Fruit fly (Drosophila melanogaster) whole organism, embryonic: ENCODE results near the gene Argk1.

Experiments
- Asciz ChIP-seq: fragments of 200-800 bp; sonication (Bioruptor generic); optimal IDR thresholded peaks from 2 replicates; lab custom pipeline; 2017; ENCODE audit warnings: missing biosample characterization, mild to moderate bottlenecking, missing genetic modification characterization, missing genetic modification reagents
- Blimp-1 ChIP-seq: fragments of 200-800 bp; sonication (Bioruptor generic); optimal IDR thresholded peaks from 3 replicates; lab custom pipeline; 2018; ENCODE audit warnings: missing biosample characterization, missing genetic modification characterization, mild to moderate bottlenecking, moderate library complexity, missing genetic modification reagents
- CG1024 ChIP-seq: fragments of 200-800 bp; sonication (Bioruptor generic); IDR thresholded peaks from 2 replicates; pipeline ENCODE4 v1.3.6; 2022; ENCODE audit warnings: missing biosample characterization, missing genetic modification characterization
- CG10959 ChIP-seq: fragments of 200-800 bp; sonication (Bioruptor generic); IDR thresholded peaks from 2 replicates; pipeline ENCODE4 v1.3.6; 2022; ENCODE audit warnings: missing biosample characterization, missing genetic modification characterization
- CG11695 ChIP-seq: fragments of 200-800 bp; sonication (Bioruptor generic); IDR thresholded peaks from 3 replicates; pipeline ENCODE4 v1.3.6; 2022; ENCODE audit warnings: missing biosample characterization, missing genetic modification characterization
- CG16863 ChIP-seq: fragments of 200-800 bp; sonication (Bioruptor generic); optimal IDR thresholded peaks from 3 replicates; lab custom pipeline; 2016; ENCODE audit warnings: missing biosample characterization, missing genetic modification characterization
- CG17385 ChIP-seq: fragments of 200-800 bp; sonication (Bioruptor generic); optimal IDR thresholded peaks from 3 replicates; lab custom pipeline; 2018; ENCODE audit warnings: missing biosample characterization, mild to moderate bottlenecking, missing genetic modification characterization
- CG1832 ChIP-seq: fragments of 200-800 bp; sonication (Bioruptor generic); optimal IDR thresholded peaks from 2 replicates; lab custom pipeline; 2017; ENCODE audit warnings: missing biosample characterization, mild to moderate bottlenecking, missing genetic modification characterization, inconsistent platforms
- CG18599 ChIP-seq: fragments of 200-800 bp; sonication (Bioruptor generic); optimal IDR thresholded peaks from 3 replicates; lab custom pipeline; 2017; ENCODE audit warnings: missing biosample characterization, missing genetic modification characterization, mild to moderate bottlenecking, moderate library complexity, missing genetic modification reagents
- CG2712 ChIP-seq: fragments of 200-800 bp; optimal IDR thresholded peaks from 3 replicates; lab custom pipeline; 2019; ENCODE audit warnings: missing biosample characterization, mild to moderate bottlenecking, missing genetic modification characterization, moderate library complexity
- CG2875 ChIP-seq: fragments of 200-800 bp; sonication (Bioruptor generic); optimal IDR thresholded peaks from 2 replicates; lab custom pipeline; 2017; ENCODE audit warnings: missing biosample characterization, mild to moderate bottlenecking, missing genetic modification characterization, missing genetic modification reagents
- CG2889 ChIP-seq: fragments of 200-800 bp; sonication (Bioruptor generic); IDR thresholded peaks from 3 replicates; pipeline ENCODE4 v1.3.6; 2022; ENCODE audit warnings: missing biosample characterization, missing genetic modification characterization
- CG30431 ChIP-seq: fragments of 200-800 bp; sonication (Bioruptor generic); optimal IDR thresholded peaks from 2 replicates; lab custom pipeline; 2017; ENCODE audit warnings: missing biosample characterization, missing genetic modification characterization
- CG3847 ChIP-seq: fragments of 200-800 bp; sonication (Bioruptor generic); IDR thresholded peaks from 2 replicates; pipeline ENCODE4 v1.3.6; 2022; ENCODE audit warnings: missing biosample characterization, missing genetic modification characterization
- CG42726 ChIP-seq: fragments of 200-800 bp; sonication (Bioruptor generic); IDR thresholded peaks from 2 replicates; pipeline ENCODE4 v1.3.6; 2022; ENCODE audit warnings: missing biosample characterization, missing genetic modification characterization; ENCODE audit not compliant: partially characterized antibody
- CG4282 ChIP-seq: fragments of 200-800 bp; sonication (Bioruptor generic); optimal IDR thresholded peaks from 2 replicates; lab custom pipeline; 2016; ENCODE audit warnings: missing biosample characterization, missing genetic modification characterization
- CG4820 ChIP-seq: fragments of 200-800 bp; sonication (Bioruptor generic); optimal IDR thresholded peaks from 3 replicates; lab custom pipeline; 2016; ENCODE audit warnings: missing biosample characterization, missing genetic modification characterization
- CG5245 ChIP-seq: fragments of 200-800 bp; sonication (Bioruptor generic); optimal IDR thresholded peaks from 3 replicates; lab custom pipeline; 2016; ENCODE audit warnings: missing biosample characterization, missing genetic modification characterization
- CG6254 ChIP-seq: fragments of 200-800 bp; sonication (Bioruptor generic); optimal IDR thresholded peaks from 3 replicates; lab custom pipeline; 2017; ENCODE audit warnings: mild to moderate bottlenecking, missing biosample characterization, missing genetic modification reagents, missing genetic modification characterization
- CG6791 ChIP-seq: fragments of 200-800 bp; sonication (Bioruptor generic); IDR thresholded peaks from 3 replicates; pipeline ENCODE4 v1.3.6; 2022; ENCODE audit warnings: missing biosample characterization, missing genetic modification characterization; ENCODE audit not compliant: partially characterized antibody
- CG7839 ChIP-seq: fragments of 200-800 bp; sonication (Bioruptor generic); optimal IDR thresholded peaks from 3 replicates; lab custom pipeline; 2018; ENCODE audit warnings: missing biosample characterization, mild to moderate bottlenecking, missing genetic modification characterization, moderate library complexity
- CG8924 ChIP-seq: fragments of 200-800 bp; optimal IDR thresholded peaks from 3 replicates; lab custom pipeline; 2019; ENCODE audit warnings: missing biosample characterization, mild to moderate bottlenecking, missing genetic modification characterization, moderate library complexity
- Chrac-16 ChIP-seq: fragments of 200-800 bp; sonication (Bioruptor generic); optimal IDR thresholded peaks from 3 replicates; lab custom pipeline; 2016; ENCODE audit warnings: missing biosample characterization, missing genetic modification characterization
- CkIIα-i1 ChIP-seq: fragments of 200-800 bp; sonication (Bioruptor generic); IDR thresholded peaks from 2 replicates; pipeline ENCODE4 v1.3.6; 2022; ENCODE audit warnings: missing biosample characterization, missing genetic modification characterization
- H15 ChIP-seq: fragments of 200-800 bp; sonication (Bioruptor generic); IDR thresholded peaks from 3 replicates; pipeline ENCODE4 v1.3.6; 2022; ENCODE audit warnings: missing biosample characterization, missing genetic modification characterization
- Hsf ChIP-seq: fragments of 200-800 bp; sonication (Bioruptor generic); optimal IDR thresholded peaks from 3 replicates; lab custom pipeline; 2016; ENCODE audit warnings: missing biosample characterization, missing genetic modification characterization
- Lim3 ChIP-seq: fragments of 200-800 bp; sonication (Bioruptor generic); IDR thresholded peaks from 2 replicates; pipeline ENCODE4 v1.3.6; 2022; ENCODE audit warnings: missing biosample characterization, missing genetic modification characterization
- Med ChIP-seq: fragments of 200-800 bp; sonication (Bioruptor generic); peaks from one replicate; lab custom pipeline; 2016; ENCODE audit warnings: missing biosample characterization, missing genetic modification characterization, mild to moderate bottlenecking, inconsistent platforms, moderate library complexity
- Myb ChIP-seq: fragments of 200-800 bp; sonication (Bioruptor generic); optimal IDR thresholded peaks from 2 replicates; lab custom pipeline; 2016; ENCODE audit warnings: missing biosample characterization, missing genetic modification characterization
- NC2α ChIP-seq: fragments of 200-800 bp; sonication (Bioruptor generic); optimal IDR thresholded peaks from 2 replicates; lab custom pipeline; 2016; ENCODE audit warnings: missing biosample characterization, missing genetic modification characterization
- Oli ChIP-seq: fragments of 200-800 bp; sonication (Bioruptor generic); optimal IDR thresholded peaks from 2 replicates; lab custom pipeline; 2018; ENCODE audit warnings: missing biosample characterization, mild to moderate bottlenecking, missing genetic modification characterization, moderate library complexity
- Pdp1 ChIP-seq, 2 experiments: fragments of 200-800 bp; sonication (Bioruptor generic); optimal IDR thresholded peaks; 3 replicates each; lab custom pipeline; 2016; ENCODE audit warnings: missing biosample characterization in 2 of 2, missing genetic modification characterization in 2 of 2, mild to moderate bottlenecking in 1 of 2, moderate library complexity in 1 of 2
- Ravus ChIP-seq: fragments of 200-800 bp; sonication (Bioruptor generic); IDR thresholded peaks from 2 replicates; pipeline ENCODE4 v1.3.6; 2022; ENCODE audit warnings: missing biosample characterization, missing genetic modification characterization
- Side ChIP-seq: fragments of 200-800 bp; sonication (Bioruptor generic); optimal IDR thresholded peaks from 2 replicates; lab custom pipeline; 2016; ENCODE audit warnings: missing biosample characterization, missing genetic modification characterization
- Spps ChIP-seq: fragments of 200-800 bp; sonication (Bioruptor generic); optimal IDR thresholded peaks from 2 replicates; lab custom pipeline; 2018; ENCODE audit warnings: missing biosample characterization, mild to moderate bottlenecking, missing genetic modification characterization
- TFAM ChIP-seq: fragments of 200-800 bp; sonication (Bioruptor generic); optimal IDR thresholded peaks from 2 replicates; lab custom pipeline; 2017; ENCODE audit warnings: missing biosample characterization, missing genetic modification characterization, inconsistent platforms
- amos ChIP-seq: fragments of 200-800 bp; sonication (Bioruptor generic); IDR thresholded peaks from 2 replicates; pipeline ENCODE4 v1.3.6; 2022; ENCODE audit warnings: missing biosample characterization, missing genetic modification characterization; ENCODE audit not compliant: partially characterized antibody
- ash1 ChIP-seq: fragments of 200-800 bp; sonication (Bioruptor generic); optimal IDR thresholded peaks from 2 replicates; lab custom pipeline; 2018; ENCODE audit warnings: missing biosample characterization, mild to moderate bottlenecking, missing genetic modification characterization
- cas ChIP-seq: fragments of 200-800 bp; sonication (Bioruptor generic); IDR thresholded peaks from 2 replicates; pipeline ENCODE4 v1.3.6; 2022; ENCODE audit warnings: missing biosample characterization, missing genetic modification characterization
- chm ChIP-seq: fragments of 200-800 bp; sonication (Bioruptor generic); IDR thresholded peaks from 2 replicates; pipeline ENCODE4 v1.3.6; 2022; ENCODE audit warnings: missing biosample characterization, missing genetic modification characterization
- ci ChIP-seq: fragments of 200-800 bp; sonication (Bioruptor generic); IDR thresholded peaks from 3 replicates; pipeline ENCODE4 v1.3.6; 2022; ENCODE audit warnings: missing biosample characterization, missing genetic modification characterization
- crp ChIP-seq, 2 experiments: fragments of 200-800 bp; sonication (Bioruptor generic); optimal IDR thresholded peaks; 2 replicates in 1 of 2; 3 replicates in 1 of 2; lab custom pipeline; 2017; ENCODE audit warnings: missing biosample characterization in 2 of 2, missing genetic modification characterization in 2 of 2, mild to moderate bottlenecking in 1 of 2, moderate library complexity in 1 of 2
- gem ChIP-seq: fragments of 200-800 bp; sonication (Bioruptor generic); optimal IDR thresholded peaks from 2 replicates; lab custom pipeline; 2019; ENCODE audit warnings: missing biosample characterization, mild to moderate bottlenecking, missing genetic modification characterization, moderate library complexity
- ind ChIP-seq: fragments of 200-800 bp; sonication (Bioruptor generic); optimal IDR thresholded peaks from 3 replicates; lab custom pipeline; 2016; ENCODE audit warnings: missing biosample characterization, missing genetic modification characterization
- nmo ChIP-seq: fragments of 200-800 bp; sonication (Bioruptor generic); optimal IDR thresholded peaks from 2 replicates; lab custom pipeline; 2018; ENCODE audit warnings: missing biosample characterization, mild to moderate bottlenecking, missing genetic modification characterization, moderate library complexity
- otp ChIP-seq: fragments of 200-800 bp; sonication (Bioruptor generic); IDR thresholded peaks from 3 replicates; pipeline ENCODE4, ENCODE4 v1.3.6; 2022; ENCODE audit warnings: missing biosample characterization, missing genetic modification characterization
- row ChIP-seq: fragments of 200-800 bp; sonication (Bioruptor generic); IDR thresholded peaks from 3 replicates; pipeline ENCODE4 v1.3.6; 2022; ENCODE audit warnings: missing biosample characterization, missing genetic modification characterization
- sisA ChIP-seq: fragments of 200-800 bp; sonication (Bioruptor generic); IDR thresholded peaks from 2 replicates; pipeline ENCODE4 v1.3.6; 2022; ENCODE audit warnings: missing biosample characterization, missing genetic modification characterization
- ssp ChIP-seq: fragments of 200-800 bp; sonication (Bioruptor generic); IDR thresholded peaks from 2 replicates; pipeline ENCODE4 v1.3.6; 2022; ENCODE audit warnings: missing biosample characterization, missing genetic modification characterization
- zen ChIP-seq: fragments of 200-800 bp; sonication (Bioruptor generic); optimal IDR thresholded peaks from 3 replicates; lab custom pipeline; 2018; ENCODE audit warnings: missing biosample characterization, mild to moderate bottlenecking, missing genetic modification characterization, moderate library complexity
- zf30C ChIP-seq: fragments of 200-800 bp; sonication (Bioruptor generic); optimal IDR thresholded peaks from 3 replicates; lab custom pipeline; 2018; ENCODE audit warnings: missing biosample characterization, mild to moderate bottlenecking, missing genetic modification characterization

Gene Argk1

dm6 chr3L:9028057-9028456 is 37.8 kb downstream of the Argk1 start (continued):
- TF ChIP-seq zen (peak; percentile 61), chm (GFP tag; lab: Robert Waterston, UW) (peak; percentile 64; the same call in 1 of the 2 replicates), CG30431 (GFP tag; lab: Kevin White, UChicago) (peak; percentile 33), Blimp-1 (GFP tag; lab: Kevin White, UChicago) (peak; percentile 5), CG11695 (GFP tag; lab: Robert Waterston, UW) (peak; percentile 23; the same call in 1 of the 3 replicates), CG1832 (no peak), CG18599 (no peak), H15 (no peak), Asciz (no peak), CG3847 (GFP tag; lab: Robert Waterston, UW) (no peak), Spps (tag; lab: Kevin White, UChicago) (peak; percentile 26), CG1024 (peak; percentile 30; the same call in 1 of the 2 replicates), Chrac-16 (GFP tag; lab: Kevin White, UChicago) (peak; percentile 21), cas (no peak), CG17385 (peak; percentile 6), amos (GFP tag; lab: Robert Waterston, UW) (no peak), CG4820 (peak; percentile 42), CG42726 (no peak), Pdp1 (GFP tag; optimal IDR thresholded peaks at IDR 0.05; lab: Kevin White, UChicago) (peak; percentile 34 to 44), sisA (peak; percentile 41; the same call in 1 of the 2 replicates), Oli (tag; lab: Kevin White, UChicago) (peak; percentile 66), ssp (peak; percentile 30; the same call in 1 of the 2 replicates), CG2875 (GFP tag; lab: Kevin White, UChicago) (peak; percentile 6), CG7839 (tag; lab: Kevin White, UChicago) (peak; percentile 59), CkIIα-i1 (no peak), CG8924 (tag; lab: Kevin White, UChicago) (peak; percentile 69), CG6254 (GFP tag; lab: Kevin White, UChicago) (no peak), nmo (peak; percentile 74), ind (GFP tag; lab: Kevin White, UChicago) (no peak), CG2889 (GFP tag; lab: Robert Waterston, UW) (no peak), NC2α (GFP tag; lab: Kevin White, UChicago) (peak; percentile 6), Med (GFP tag; lab: Kevin White, UChicago) (peak; percentile 83), CG5245 (GFP tag; lab: Kevin White, UChicago) (peak; percentile 0), CG16863 (peak; percentile 3), Hsf (GFP tag; lab: Kevin White, UChicago) (peak; percentile 43), Side (GFP tag; lab: Kevin White, UChicago) (peak; percentile 5), otp (0 out of 3 replicates have a peak, but pooled peaks have one; percentile 13), ash1 (GFP tag; lab: Kevin White, UChicago) (no peak), gem (peak; percentile 73), CG4282 (no peak), CG2712 (tag; lab: Kevin White, UChicago) (peak; percentile 56), CG10959 (GFP tag; lab: Robert Waterston, UW) (peak; percentile 72), ci (GFP tag; lab: Robert Waterston, UW) (peak; percentile 62; the same call in 1 of the 3 replicates), crp (GFP tag; optimal IDR thresholded peaks at IDR 0.05; lab: Kevin White, UChicago) (no peak), row (GFP tag; lab: Robert Waterston, UW) (peak; percentile 58), Myb (GFP tag; lab: Kevin White, UChicago) (no peak), CG6791 (GFP tag; lab: Robert Waterston, UW) (no peak), TFAM (GFP tag; lab: Kevin White, UChicago) (no peak), Lim3 (GFP tag; lab: Robert Waterston, UW) (no peak), Ravus (GFP tag; lab: Robert Waterston, UW) (no peak), zf30C (peak; percentile 69)
